Fruit fly (Drosophila melanogaster) whole organism, embryonic: Measurements from ENCODE around the gene Wdfy2.

Source experiments
- CG12071 ChIP-seq: fragments of 200-800 bp; sonication (Bioruptor generic); optimal IDR thresholded peaks from 3 replicates; lab custom pipeline; 2018; ENCODE audit warnings: missing biosample characterization, mild to moderate bottlenecking, missing genetic modification characterization
- CG12391 ChIP-seq: fragments of 200-800 bp; sonication (Bioruptor generic); optimal IDR thresholded peaks from 3 replicates; lab custom pipeline; 2018; ENCODE audit warnings: missing biosample characterization, mild to moderate bottlenecking, missing genetic modification characterization, moderate library complexity
- CG13123 ChIP-seq: fragments of 200-800 bp; sonication (Bioruptor generic); optimal IDR thresholded peaks from 2 replicates; lab custom pipeline; 2016; ENCODE audit warnings: missing biosample characterization, missing genetic modification characterization
- CG13775 ChIP-seq: fragments of 200-800 bp; sonication (Bioruptor generic); optimal IDR thresholded peaks from 3 replicates; lab custom pipeline; 2017; ENCODE audit warnings: missing biosample characterization, mild to moderate bottlenecking, missing genetic modification characterization
- CG1832 ChIP-seq: fragments of 200-800 bp; sonication (Bioruptor generic); optimal IDR thresholded peaks from 2 replicates; lab custom pipeline; 2017; ENCODE audit warnings: missing biosample characterization, mild to moderate bottlenecking, missing genetic modification characterization, inconsistent platforms
- CG2202 ChIP-seq: fragments of 200-800 bp; sonication (Bioruptor generic); optimal IDR thresholded peaks from 2 replicates; lab custom pipeline; 2018; ENCODE audit warnings: missing biosample characterization, mild to moderate bottlenecking, missing genetic modification characterization
- CG4404 ChIP-seq: fragments of 200-800 bp; sonication (Bioruptor generic); IDR thresholded peaks from 2 replicates; pipeline ENCODE4 v1.3.6; 2022; ENCODE audit warnings: missing biosample characterization, missing genetic modification characterization
- CG4617 ChIP-seq: fragments of 200-800 bp; sonication (Bioruptor generic); optimal IDR thresholded peaks from 3 replicates; lab custom pipeline; 2016; ENCODE audit warnings: missing biosample characterization, missing genetic modification characterization, borderline replicate concordance
- CG4854 ChIP-seq: fragments of 200-800 bp; sonication (Bioruptor generic); optimal IDR thresholded peaks from 2 replicates; lab custom pipeline; 2016; ENCODE audit warnings: missing biosample characterization, missing genetic modification characterization, inconsistent platforms
- CG5953 ChIP-seq: fragments of 200-800 bp; sonication (Bioruptor generic); IDR thresholded peaks from 2 replicates; pipeline ENCODE4 v1.3.6; 2022; ENCODE audit warnings: missing biosample characterization, missing genetic modification characterization
- CG6765 ChIP-seq: fragments of 200-800 bp; sonication (Bioruptor generic); optimal IDR thresholded peaks from 3 replicates; lab custom pipeline; 2017; ENCODE audit warnings: missing biosample characterization, mild to moderate bottlenecking, missing genetic modification characterization
- CG7786 ChIP-seq: fragments of 200-800 bp; sonication (Bioruptor generic); optimal IDR thresholded peaks from 2 replicates; lab custom pipeline; 2016; ENCODE audit warnings: missing biosample characterization, missing genetic modification characterization
- CG8388 ChIP-seq: fragments of 200-800 bp; sonication (Bioruptor generic); optimal IDR thresholded peaks from 2 replicates; lab custom pipeline; 2019; ENCODE audit warnings: missing biosample characterization, mild to moderate bottlenecking, missing genetic modification characterization, moderate library complexity
- CG8924 ChIP-seq: fragments of 200-800 bp; optimal IDR thresholded peaks from 3 replicates; lab custom pipeline; 2019; ENCODE audit warnings: missing biosample characterization, mild to moderate bottlenecking, missing genetic modification characterization, moderate library complexity
- CG9437 ChIP-seq: fragments of 200-800 bp; sonication (Bioruptor generic); optimal IDR thresholded peaks from 2 replicates; lab custom pipeline; 2018; ENCODE audit warnings: missing biosample characterization, mild to moderate bottlenecking, missing genetic modification characterization
- CTCF ChIP-seq: fragments of 200-800 bp; sonication (Bioruptor generic); optimal IDR thresholded peaks from 2 replicates; lab custom pipeline; 2017; ENCODE audit warnings: missing biosample characterization, mild to moderate bottlenecking, missing genetic modification characterization, moderate library complexity
- Camta ChIP-seq: fragments of 200-800 bp; sonication (Bioruptor generic); optimal IDR thresholded peaks from 2 replicates; lab custom pipeline; 2016; ENCODE audit warnings: missing biosample characterization, missing genetic modification characterization
- CrebB ChIP-seq: fragments of 200-800 bp; sonication (Bioruptor generic); optimal IDR thresholded peaks from 3 replicates; lab custom pipeline; 2018; ENCODE audit warnings: missing biosample characterization, mild to moderate bottlenecking, missing genetic modification characterization
- D19B ChIP-seq: fragments of 200-800 bp; sonication (Bioruptor generic); optimal IDR thresholded peaks from 2 replicates; lab custom pipeline; 2017; ENCODE audit warnings: missing biosample characterization, mild to moderate bottlenecking, missing genetic modification characterization
- Doc2 ChIP-seq: fragments of 200-800 bp; sonication (Bioruptor generic); IDR thresholded peaks from 2 replicates; pipeline ENCODE4 v1.3.6; 2022; ENCODE audit warnings: missing biosample characterization, missing genetic modification characterization
- Fer3 ChIP-seq: fragments of 200-800 bp; sonication (Bioruptor generic); optimal IDR thresholded peaks from 2 replicates; lab custom pipeline; 2018; ENCODE audit warnings: missing biosample characterization, mild to moderate bottlenecking, missing genetic modification characterization, moderate library complexity
- HLH54F ChIP-seq: fragments of 200-800 bp; sonication (Bioruptor generic); optimal IDR thresholded peaks from 3 replicates; lab custom pipeline; 2016; ENCODE audit warnings: missing biosample characterization, missing genetic modification characterization
- Lim3 ChIP-seq: fragments of 200-800 bp; sonication (Bioruptor generic); IDR thresholded peaks from 2 replicates; pipeline ENCODE4 v1.3.6; 2022; ENCODE audit warnings: missing biosample characterization, missing genetic modification characterization
- MTF-1 ChIP-seq: fragments of 200-800 bp; sonication (Bioruptor generic); optimal IDR thresholded peaks from 2 replicates; lab custom pipeline; 2018; ENCODE audit warnings: missing biosample characterization, mild to moderate bottlenecking, missing genetic modification characterization, borderline replicate concordance
- Nf-YC ChIP-seq: fragments of 200-800 bp; optimal IDR thresholded peaks from 3 replicates; lab custom pipeline; 2019; ENCODE audit warnings: missing biosample characterization, mild to moderate bottlenecking, missing genetic modification characterization, moderate library complexity
- NfI ChIP-seq: fragments of 200-800 bp; sonication (Bioruptor generic); optimal IDR thresholded peaks from 3 replicates; lab custom pipeline; 2018; ENCODE audit warnings: missing biosample characterization, mild to moderate bottlenecking, missing genetic modification characterization, moderate library complexity
- Oaz ChIP-seq: fragments of 200-800 bp; sonication (Bioruptor generic); IDR thresholded peaks from 2 replicates; pipeline ENCODE4 v1.3.6; 2022; ENCODE audit warnings: missing biosample characterization, missing genetic modification characterization
- Poxn ChIP-seq: fragments of 200-800 bp; sonication (Bioruptor generic); IDR thresholded peaks from 2 replicates; pipeline ENCODE4 v1.3.6; 2022; ENCODE audit warnings: missing biosample characterization, missing genetic modification characterization
- Ravus ChIP-seq: fragments of 200-800 bp; sonication (Bioruptor generic); IDR thresholded peaks from 2 replicates; pipeline ENCODE4 v1.3.6; 2022; ENCODE audit warnings: missing biosample characterization, missing genetic modification characterization
- Scr ChIP-seq: fragments of 200-800 bp; sonication (Bioruptor generic); IDR thresholded peaks from 2 replicates; pipeline ENCODE4 v1.3.6; 2022; ENCODE audit warnings: missing biosample characterization, missing genetic modification characterization; ENCODE audit not compliant: partially characterized antibody
- Sox102F ChIP-seq: fragments of 200-800 bp; sonication (Bioruptor generic); optimal IDR thresholded peaks from 2 replicates; lab custom pipeline; 2018; ENCODE audit warnings: missing biosample characterization, mild to moderate bottlenecking, missing genetic modification characterization, moderate library complexity
- Trl ChIP-seq, 3 experiments: fragments of >200 bp in 2 of 3; fragments of 200-800 bp in 1 of 3; sonication (Bioruptor generic) in 1 of 3; optimal IDR thresholded peaks; 2 replicates in 1 of 3; 3 replicates in 2 of 3; lab custom pipeline; 2016 to 2017; ENCODE audit warnings: missing biosample characterization in 1 of 3, missing genetic modification characterization in 1 of 3
- Usf ChIP-seq: fragments of 200-800 bp; sonication (Bioruptor generic); optimal IDR thresholded peaks from 2 replicates; lab custom pipeline; 2017; ENCODE audit warnings: missing genotype, missing biosample characterization, missing genetic modification characterization
- ab ChIP-seq: fragments of 200-800 bp; sonication (Bioruptor generic); optimal IDR thresholded peaks from 2 replicates; lab custom pipeline; 2016; ENCODE audit warnings: missing biosample characterization, missing genetic modification characterization
- aop ChIP-seq: fragments of 200-800 bp; sonication (Bioruptor generic); IDR thresholded peaks from 2 replicates; pipeline ENCODE4 v1.3.6; 2022; ENCODE audit warnings: missing biosample characterization, missing genetic modification characterization
- bigmax ChIP-seq: fragments of 200-800 bp; sonication (Bioruptor generic); optimal IDR thresholded peaks from 2 replicates; lab custom pipeline; 2018; ENCODE audit warnings: missing biosample characterization, mild to moderate bottlenecking, missing genetic modification characterization
- chinmo ChIP-seq: fragments of 200-800 bp; sonication (Bioruptor generic); IDR thresholded peaks from 4 replicates; pipeline ENCODE4 v1.3.6; 2022; ENCODE audit warnings: missing biosample characterization, missing genetic modification characterization; ENCODE audit not compliant: partially characterized antibody
- chn ChIP-seq: fragments of 200-800 bp; sonication (Bioruptor generic); optimal IDR thresholded peaks from 2 replicates; lab custom pipeline; 2016; ENCODE audit warnings: missing biosample characterization, missing genetic modification characterization
- dpn ChIP-seq, 2 experiments: fragments of 200-800 bp; sonication (Bioruptor generic); optimal IDR thresholded peaks; 3 replicates each; lab custom pipeline; 2016; ENCODE audit warnings: missing biosample characterization in 2 of 2, missing genetic modification characterization in 2 of 2
- esg ChIP-seq: fragments of 200-800 bp; sonication (Bioruptor generic); conservative IDR thresholded peaks from 2 replicates; pipeline ENCODE4 v1.3.6; 2022; ENCODE audit warnings: missing biosample characterization, missing genetic modification characterization
- eyg ChIP-seq: fragments of 200-800 bp; sonication (Bioruptor generic); optimal IDR thresholded peaks from 3 replicates; lab custom pipeline; 2016; ENCODE audit warnings: missing biosample characterization, missing genetic modification characterization
- grn ChIP-seq: fragments of 200-800 bp; sonication (Bioruptor generic); optimal IDR thresholded peaks from 3 replicates; lab custom pipeline; 2017; ENCODE audit warnings: missing biosample characterization, missing genetic modification characterization
- mam ChIP-seq: fragments of 200-800 bp; sonication (Bioruptor generic); optimal IDR thresholded peaks from 3 replicates; lab custom pipeline; 2016; ENCODE audit warnings: missing biosample characterization, missing genetic modification characterization
- nom ChIP-seq: fragments of 200-800 bp; sonication (Bioruptor generic); optimal IDR thresholded peaks from 2 replicates; lab custom pipeline; 2017; ENCODE audit warnings: missing biosample characterization, missing genetic modification characterization, mild to moderate bottlenecking, moderate library complexity, missing genetic modification reagents
- otp ChIP-seq: fragments of 200-800 bp; sonication (Bioruptor generic); IDR thresholded peaks from 3 replicates; pipeline ENCODE4, ENCODE4 v1.3.6; 2022; ENCODE audit warnings: missing biosample characterization, missing genetic modification characterization
- pzg ChIP-seq: fragments of 200-800 bp; sonication (Bioruptor generic); optimal IDR thresholded peaks from 3 replicates; lab custom pipeline; 2018; ENCODE audit warnings: missing biosample characterization, mild to moderate bottlenecking, missing genetic modification characterization, moderate library complexity
- tio ChIP-seq: fragments of 200-800 bp; sonication (Bioruptor generic); optimal IDR thresholded peaks from 2 replicates; lab custom pipeline; 2017; ENCODE audit warnings: missing biosample characterization, missing genetic modification characterization, inconsistent platforms
- tx ChIP-seq: fragments of 200-800 bp; sonication (Bioruptor generic); optimal IDR thresholded peaks from 2 replicates; lab custom pipeline; 2016; ENCODE audit warnings: missing biosample characterization, missing genetic modification characterization
- wor ChIP-seq: fragments of 200-800 bp; sonication (Bioruptor generic); IDR thresholded peaks from 2 replicates; pipeline ENCODE4 v1.3.6; 2022; ENCODE audit warnings: missing biosample characterization, missing genetic modification characterization
- yki ChIP-seq: fragments of >200 bp; optimal IDR thresholded peaks from 3 replicates; lab custom pipeline; 2018
- zfh2 ChIP-seq: fragments of 200-800 bp; sonication (Bioruptor generic); optimal IDR thresholded peaks from 2 replicates; lab custom pipeline; 2016; ENCODE audit warnings: missing biosample characterization, missing genetic modification characterization

Wdfy2 gene

DNA sequence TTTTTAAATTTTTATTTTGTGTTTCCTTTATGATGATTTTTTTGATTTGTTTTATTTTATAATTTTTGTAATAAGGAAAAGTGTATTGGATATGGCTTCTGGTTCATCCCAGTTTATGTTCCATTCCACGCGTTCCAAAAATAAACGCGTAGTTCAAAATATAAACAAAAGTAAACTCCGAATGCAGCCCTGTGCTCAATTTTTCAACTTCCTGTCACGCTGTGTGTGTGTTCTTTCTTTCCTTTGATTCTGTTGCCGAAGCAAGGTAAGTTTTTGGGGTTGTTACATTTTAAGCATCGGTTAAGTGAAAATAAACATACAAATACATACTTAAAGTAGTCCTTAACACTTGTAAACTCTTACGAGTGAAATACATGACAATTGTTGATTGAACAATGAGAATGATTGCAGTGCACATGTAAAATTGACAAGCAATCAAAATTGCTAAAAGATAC, 14.9 kb upstream of the Wdfy2 start, which contains the start of the genes Ip259 and RpS27A (continued):
- TF ChIP-seq bigmax (GFP tag; lab: Kevin White, UChicago) (no peak), CG4854 (GFP tag; lab: Kevin White, UChicago) (peak; percentile 57), HLH54F (GFP tag; lab: Kevin White, UChicago) (peak; percentile 58), CG6765 (GFP tag; lab: Kevin White, UChicago) (peak; percentile 86), CG4617 (GFP tag; lab: Kevin White, UChicago) (peak; percentile 46), CrebB (peak; percentile 73), Scr (GFP tag; lab: Robert Waterston, UW) (no peak), mam (GFP tag; lab: Kevin White, UChicago) (peak; percentile 71), CG13123 (GFP tag; lab: Kevin White, UChicago) (peak; percentile 30), dpn (GFP tag; optimal IDR thresholded peaks at IDR 0.05; lab: Kevin White, UChicago) (peak; percentile 30 to 82), pzg (GFP tag; lab: Kevin White, UChicago) (peak; percentile 73), NfI (GFP tag; lab: Kevin White, UChicago) (peak; percentile 93), Sox102F (GFP tag; lab: Kevin White, UChicago) (no peak), CTCF (GFP tag; lab: Kevin White, UChicago) (no peak), CG12391 (tag; lab: Kevin White, UChicago) (peak; percentile 68), tx (GFP tag; lab: Kevin White, UChicago) (no peak), Trl (optimal IDR thresholded peaks at IDR 0.05; lab: Kevin White, UChicago) (no peak), Trl (GFP tag; optimal IDR thresholded peaks at IDR 0.05; lab: Kevin White, UChicago) (peak; percentile 78), D19B (GFP tag; lab: Kevin White, UChicago) (peak; percentile 56), Fer3 (peak; percentile 85), CG8924 (tag; lab: Kevin White, UChicago) (peak; percentile 61), chn (GFP tag; lab: Kevin White, UChicago) (peak; percentile 37), wor (GFP tag; lab: Robert Waterston, UW) (no peak), nom (peak; percentile 83), Usf (peak; percentile 78), CG9437 (GFP tag; lab: Kevin White, UChicago) (peak; percentile 74), otp (GFP tag; lab: Robert Waterston, UW) (no peak; the same call in 2 of the 3 replicates), Ravus (GFP tag; lab: Robert Waterston, UW) (no peak), ab (no peak), Doc2 (GFP tag; lab: Robert Waterston, UW) (no peak), CG7786 (GFP tag; lab: Kevin White, UChicago) (peak; percentile 60), CG13775 (peak; percentile 87), zfh2 (GFP tag; lab: Kevin White, UChicago) (peak; percentile 57), aop (GFP tag; lab: Robert Waterston, UW) (no peak), Nf-YC (tag; lab: Kevin White, UChicago) (peak; percentile 56), chinmo (GFP tag; lab: Robert Waterston, UW) (no peak), Camta (GFP tag; lab: Kevin White, UChicago) (peak; percentile 81), CG1832 (GFP tag; lab: Kevin White, UChicago) (no peak), CG4404 (GFP tag; lab: Robert Waterston, UW) (no peak), esg (GFP tag; lab: Robert Waterston, UW) (peak; percentile 31; the same call in 1 of the 2 replicates), Lim3 (GFP tag; lab: Robert Waterston, UW) (no peak), MTF-1 (GFP tag; lab: Kevin White, UChicago) (no peak), eyg (peak; percentile 41), yki (lab: Kevin White, UChicago) (no peak), tio (peak; percentile 71), CG2202 (tag; lab: Kevin White, UChicago) (peak; percentile 57), Poxn (GFP tag; lab: Robert Waterston, UW) (no peak), Oaz (GFP tag; lab: Robert Waterston, UW) (0 out of 2 replicates have a peak, but pooled peaks have one; percentile 23), CG8388 (peak; percentile 53), CG12071 (GFP tag; lab: Kevin White, UChicago) (no peak), grn (GFP tag; lab: Kevin White, UChicago) (no peak), CG5953 (peak; percentile 65; the same call in 1 of the 2 replicates)
